Worm (Caenorhabditis elegans): ENCODE measurements around the gene C27C12.4.
A peak's percentile ranks its signal among the peaks of the same experiment; 100 is the strongest.

C27C12.4 gene

ce11 chrX:14853712-14854217, at the start of gene C27C12.4, which contains the start of gene C27C12.1:
Gene C27C12.4 (plus strand): TSS chrX:14854086.
Gene C27C12.1 (minus strand): TSS chrX:14853762.
- peak; percentile 73 for TF ChIP-seq ztf-4 (tag; optimal IDR thresholded peaks at IDR 0.05)
- peak; percentile 75 to 88 for TF ChIP-seq lin-35 (GFP tag; optimal IDR thresholded peaks at IDR 0.05)
- TF ChIP-seq unc-30 (tag; optimal IDR thresholded peaks at IDR 0.05) = no peak
- TF ChIP-seq fkh-10 (GFP tag; optimal IDR thresholded peaks at IDR 0.05) = peak; percentile 90
- TF ChIP-seq sup-37 (GFP tag; optimal IDR thresholded peaks at IDR 0.05) = peak; percentile 43
- 0 out of 2 replicates have a peak, but pooled peaks have one; percentile 47 for TF ChIP-seq ceh-88 (GFP tag; IDR thresholded peaks at IDR 0.05)
- TF ChIP-seq zip-4 (GFP tag; optimal IDR thresholded peaks at IDR 0.05) = peak; percentile 54
- peak; percentile 83 for TF ChIP-seq mab-9 (GFP tag; IDR thresholded peaks at IDR 0.05)
- TF ChIP-seq elt-2 (tag; optimal IDR thresholded peaks at IDR 0.05) = peak; percentile 78
- TF ChIP-seq grh-1 (GFP tag; IDR thresholded peaks at IDR 0.05) = peak; percentile 67
- TF ChIP-seq skn-1 (tag; optimal IDR thresholded peaks at IDR 0.05) = peak; percentile 73
- peak; percentile 99 for TF ChIP-seq F16B12.6 (tag; optimal IDR thresholded peaks at IDR 0.05)
- TF ChIP-seq ama-1 (optimal IDR thresholded peaks at IDR 0.05) = no peak
- TF ChIP-seq unc-98 (GFP tag; IDR thresholded peaks at IDR 0.05) = peak; percentile 55; the same call in 1 of the 2 replicates
- no peak for TF ChIP-seq nhr-12 (tag; optimal IDR thresholded peaks at IDR 0.05)
- TF ChIP-seq hpl-2 (GFP tag; optimal IDR thresholded peaks at IDR 0.05) = peak; percentile 13
- peak; percentile 59 for TF ChIP-seq blmp-1 (tag; optimal IDR thresholded peaks at IDR 0.05)
- peak; percentile 85 for TF ChIP-seq irx-1 (tag; optimal IDR thresholded peaks at IDR 0.05)
- peak; percentile 83 for TF ChIP-seq unc-86 (tag; optimal IDR thresholded peaks at IDR 0.05)
- peak in 3 of 6 experiments; percentile 44 to 70 (median 67) for TF ChIP-seq elt-3 (tag; optimal IDR thresholded peaks at IDR 0.05)
- TF ChIP-seq nhr-20 (tag; optimal IDR thresholded peaks at IDR 0.05) = peak; percentile 93
- TF ChIP-seq tbx-2 (tag; optimal IDR thresholded peaks at IDR 0.05) = peak; percentile 94
- TF ChIP-seq nhr-28 (tag; optimal IDR thresholded peaks at IDR 0.05) = no peak
- peak; percentile 79 for TF ChIP-seq egl-13 (tag; optimal IDR thresholded peaks at IDR 0.05)
- TF ChIP-seq mep-1 (tag; optimal IDR thresholded peaks at IDR 0.05) = peak; percentile 93
- TF ChIP-seq egl-27 (tag; optimal IDR thresholded peaks at IDR 0.05) = no peak
- TF ChIP-seq isw-1 (GFP tag; IDR thresholded peaks at IDR 0.05) = peak; percentile 76
- peak; percentile 92 for TF ChIP-seq C16A3.4 (tag; optimal IDR thresholded peaks at IDR 0.05)
- TF ChIP-seq fkh-8 (tag; optimal IDR thresholded peaks at IDR 0.05) = peak; percentile 90
- peak; percentile 96 for TF ChIP-seq rnt-1 (tag; optimal IDR thresholded peaks at IDR 0.05)
- peak; percentile 84 for TF ChIP-seq jun-1 (tag; optimal IDR thresholded peaks at IDR 0.05)
- no peak for TF ChIP-seq ceh-63 (GFP tag; optimal IDR thresholded peaks at IDR 0.05)
- TF ChIP-seq pag-3 (tag; optimal IDR thresholded peaks at IDR 0.05; ENCODE audit: borderline replicate concordance, insufficient read depth) = no peak
- peak; percentile 66 for TF ChIP-seq nhr-77 (tag; optimal IDR thresholded peaks at IDR 0.05)
- TF ChIP-seq ztf-11 (tag; optimal IDR thresholded peaks at IDR 0.05) = peak in 1 of 2 experiments; percentile 82
- TF ChIP-seq lin-39 (tag; optimal IDR thresholded peaks at IDR 0.05) = peak; percentile 54
- peak; percentile 88 for TF ChIP-seq nhr-19 (GFP tag; conservative IDR thresholded peaks at IDR 0.05)
- TF ChIP-seq ceh-8 (GFP tag; optimal IDR thresholded peaks at IDR 0.05) = peak; percentile 25
- peak; percentile 83 for TF ChIP-seq xbp-1 (tag; optimal IDR thresholded peaks at IDR 0.05)
- no peak for TF ChIP-seq zag-1 (tag; optimal IDR thresholded peaks at IDR 0.05)
- peak; percentile 61 for TF ChIP-seq C04F5.9 (tag; optimal IDR thresholded peaks at IDR 0.05)
- TF ChIP-seq lin-15B (tag; optimal IDR thresholded peaks at IDR 0.05) = peak; percentile 50
- peak; percentile 55 for TF ChIP-seq fos-1 (tag; optimal IDR thresholded peaks at IDR 0.05)
- TF ChIP-seq unc-62 (GFP tag; optimal IDR thresholded peaks at IDR 0.05) = no peak
- TF ChIP-seq nhr-84 (tag; optimal IDR thresholded peaks at IDR 0.05) = no peak
- peak in 1 of 2 experiments; percentile 90 for TF ChIP-seq mdl-1 (tag; optimal IDR thresholded peaks at IDR 0.05)
- peak; percentile 93 for TF ChIP-seq nhr-85 (tag)
- no peak for TF ChIP-seq aha-1 (tag; optimal IDR thresholded peaks at IDR 0.05)
- TF ChIP-seq tlp-1 (tag; optimal IDR thresholded peaks at IDR 0.05) = no peak
- peak; percentile 86 for TF ChIP-seq snpc-4 (tag; optimal IDR thresholded peaks at IDR 0.05)
- peak; percentile 71 to 79 (median 79) for TF ChIP-seq dpl-1 (GFP tag; optimal IDR thresholded peaks at IDR 0.05)
- no peak for TF ChIP-seq vab-15 (tag; optimal IDR thresholded peaks at IDR 0.05)
